Fruit fly (Drosophila melanogaster) Kc167 (cell line): ENCODE measurements around the gene PolE2.

ENCODE experiments used
- Myc ChIP-seq: fragments of >200 bp; optimal IDR thresholded peaks from 2 replicates; lab custom pipeline; 2017; ENCODE audit warnings: missing external identifiers
- Sin3A ChIP-seq: fragments of >200 bp; optimal IDR thresholded peaks from 2 replicates; lab custom pipeline; 2018; ENCODE audit warnings: missing external identifiers
- h ChIP-seq: fragments of >200 bp; optimal IDR thresholded peaks from 3 replicates; lab custom pipeline; 2018; ENCODE audit warnings: missing external identifiers
- insv ChIP-seq: fragments of >200 bp; optimal IDR thresholded peaks from 3 replicates; lab custom pipeline; 2018; ENCODE audit warnings: missing external identifiers
- psq ChIP-seq: fragments of >200 bp; optimal IDR thresholded peaks from 2 replicates; lab custom pipeline; 2017; ENCODE audit warnings: missing external identifiers
- ttk ChIP-seq: sonication (Bioruptor generic); optimal IDR thresholded peaks from 2 replicates; lab custom pipeline; 2017; ENCODE audit warnings: missing external identifiers

DNA sequence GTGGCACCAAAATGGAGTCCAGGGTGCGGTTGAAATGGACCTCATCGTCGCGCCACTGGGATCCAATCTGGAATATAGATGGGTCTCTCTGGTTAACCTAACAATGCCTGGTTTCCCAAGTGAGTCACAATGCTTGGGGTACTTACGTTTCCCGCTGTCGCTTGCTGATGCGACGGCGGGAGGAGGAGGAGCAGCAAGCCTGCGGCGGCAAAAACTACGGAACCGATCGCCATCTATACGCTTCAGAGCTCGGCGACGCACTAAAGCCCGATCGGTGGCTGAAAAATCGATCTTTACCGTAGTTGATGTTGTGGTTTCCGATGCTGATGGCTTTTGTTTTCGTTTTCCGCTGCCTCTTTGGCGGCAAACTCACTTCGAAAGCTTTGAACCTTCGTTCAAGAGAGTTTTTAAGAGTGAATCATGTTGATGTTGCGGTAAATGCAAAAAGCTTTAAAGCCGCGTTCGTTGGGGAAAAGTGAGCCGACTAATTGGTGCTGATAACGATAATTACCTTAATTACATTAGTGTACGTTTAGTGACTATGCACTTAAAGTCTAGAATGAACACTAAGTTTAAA lies 5.0 kb upstream of the PolE2 start, which contains the start of gene QC:
- TF ChIP-seq psq (lab: Kevin White, UChicago): no peak
- no peak for TF ChIP-seq insv (lab: Kevin White, UChicago)
- no peak for TF ChIP-seq ttk (lab: Kevin White, UChicago)
- TF ChIP-seq Sin3A (lab: Kevin White, UChicago): no peak
- TF ChIP-seq Myc (lab: Kevin White, UChicago): no peak
- no peak for TF ChIP-seq h
